Fruit fly (Drosophila melanogaster) whole organism, wandering third instar larva: ENCODE results near the gene sit.

Experiments used
- Abd-B ChIP-seq: fragments of >200 bp; optimal IDR thresholded peaks from 2 replicates; lab custom pipeline; 2017; ENCODE audit warnings: missing biosample characterization, missing genetic modification characterization
- CG32264 ChIP-seq: fragments of 200-800 bp; sonication (Bioruptor generic); optimal IDR thresholded peaks from 2 replicates; lab custom pipeline; 2016; ENCODE audit warnings: missing biosample characterization, missing genetic modification characterization
- CG9705 ChIP-seq: fragments of 200-800 bp; sonication (Bioruptor generic); optimal IDR thresholded peaks from 2 replicates; lab custom pipeline; 2018; ENCODE audit warnings: missing biosample characterization, mild to moderate bottlenecking, missing genetic modification characterization
- CrebA ChIP-seq: fragments of 200-800 bp; sonication (Bioruptor generic); optimal IDR thresholded peaks from 2 replicates; lab custom pipeline; 2016; ENCODE audit warnings: missing biosample characterization, mild to moderate bottlenecking, missing genetic modification characterization, borderline replicate concordance
- Dfd ChIP-seq: fragments of >200 bp; optimal IDR thresholded peaks from 2 replicates; lab custom pipeline; 2017; ENCODE audit warnings: missing biosample characterization, missing genetic modification characterization
- Dif ChIP-seq: fragments of 200-275, 200-300 bp; sonication (Bioruptor generic); optimal IDR thresholded peaks from 2 replicates; lab custom pipeline; 2018; ENCODE audit warnings: missing biosample characterization, missing genetic modification characterization; ENCODE audit not compliant: partially characterized antibody
- GATAd ChIP-seq: sonication (Bioruptor generic); optimal IDR thresholded peaks from 2 replicates; lab custom pipeline; 2016; ENCODE audit warnings: missing biosample characterization, missing genetic modification characterization
- HLH106 ChIP-seq: fragments of 200-800 bp; optimal IDR thresholded peaks from 3 replicates; lab custom pipeline; 2019; ENCODE audit warnings: missing biosample characterization, mild to moderate bottlenecking, missing genetic modification characterization, moderate library complexity
- Hnf4 ChIP-seq: fragments of 200-800 bp; sonication (Bioruptor generic); optimal IDR thresholded peaks from 2 replicates; lab custom pipeline; 2016; ENCODE audit warnings: missing biosample characterization, mild to moderate bottlenecking, missing genetic modification characterization
- Hr78 ChIP-seq: fragments of >200 bp; optimal IDR thresholded peaks from 2 replicates; lab custom pipeline; 2017; ENCODE audit warnings: missing biosample characterization, missing genetic modification characterization
- Hr83 ChIP-seq: fragments of 200-300 bp; sonication (Bioruptor generic); optimal IDR thresholded peaks from 2 replicates; lab custom pipeline; 2016; ENCODE audit warnings: missing biosample characterization, mild to moderate bottlenecking, missing genetic modification characterization, moderate library complexity; ENCODE audit not compliant: poor library complexity, severe bottlenecking
- Jra ChIP-seq: sonication (Bioruptor generic); optimal IDR thresholded peaks from 2 replicates; lab custom pipeline; 2016; ENCODE audit warnings: missing biosample characterization, missing genetic modification characterization
- Mio ChIP-seq: sonication (Bioruptor generic); optimal IDR thresholded peaks from 2 replicates; lab custom pipeline; 2016; ENCODE audit warnings: missing biosample characterization, missing genetic modification characterization
- Myc ChIP-seq: fragments of >200 bp; optimal IDR thresholded peaks from 2 replicates; lab custom pipeline; 2017
- N ChIP-seq: fragments of >200 bp; optimal IDR thresholded peaks from 2 replicates; lab custom pipeline; 2018; ENCODE audit warnings: missing biosample characterization, missing external identifiers, missing genetic modification characterization
- OdsH ChIP-seq: fragments of 200-800 bp; sonication (Bioruptor generic); optimal IDR thresholded peaks from 2 replicates; lab custom pipeline; 2016; ENCODE audit warnings: missing biosample characterization, mild to moderate bottlenecking, missing genetic modification characterization
- Rel ChIP-seq, 2 experiments: fragments of 200-800 bp; sonication (Bioruptor generic) in 1 of 2; optimal IDR thresholded peaks; 2 replicates in 1 of 2; 3 replicates in 1 of 2; lab custom pipeline; 2016 to 2019; ENCODE audit warnings: mild to moderate bottlenecking in 2 of 2, missing biosample characterization in 2 of 2, missing genetic modification characterization in 2 of 2, moderate library complexity in 1 of 2
- Sp1 ChIP-seq: fragments of 200-800 bp; sonication (Bioruptor generic); optimal IDR thresholded peaks from 3 replicates; lab custom pipeline; 2019; ENCODE audit warnings: missing biosample characterization, mild to moderate bottlenecking, missing genetic modification characterization, moderate library complexity
- Vsx2 ChIP-seq: fragments of 200-300, 225-300 bp; sonication (Bioruptor generic); optimal IDR thresholded peaks from 2 replicates; lab custom pipeline; 2018; ENCODE audit warnings: missing biosample characterization, missing genetic modification characterization; ENCODE audit not compliant: partially characterized antibody
- br ChIP-seq: fragments of 200-800 bp; sonication (Bioruptor generic); optimal IDR thresholded peaks from 2 replicates; lab custom pipeline; 2016; ENCODE audit warnings: missing biosample characterization, missing genetic modification characterization
- brk ChIP-seq: fragments of 200-800 bp; sonication (Bioruptor generic); optimal IDR thresholded peaks from 2 replicates; lab custom pipeline; 2016; ENCODE audit warnings: missing biosample characterization, mild to moderate bottlenecking, missing genetic modification characterization
- dl ChIP-seq, 2 experiments: fragments of 175-275, 200-275 bp in 1 of 2; fragments of 200-275 bp in 1 of 2; sonication (Bioruptor generic); optimal IDR thresholded peaks; lab custom pipeline; 2018; ENCODE audit warnings: mild to moderate bottlenecking in 2 of 2, missing biosample characterization in 2 of 2, missing genetic modification characterization in 2 of 2, moderate library complexity in 2 of 2; ENCODE audit not compliant: partially characterized antibody in 2 of 2, insufficient read depth in 1 of 2
- dmrt93B ChIP-seq: fragments of 200-800 bp; sonication (Bioruptor generic); optimal IDR thresholded peaks from 2 replicates; lab custom pipeline; 2018; ENCODE audit warnings: missing biosample characterization, mild to moderate bottlenecking, missing genetic modification characterization
- dsf ChIP-seq: sonication (Bioruptor generic); optimal IDR thresholded peaks from 2 replicates; lab custom pipeline; 2016; ENCODE audit warnings: missing biosample characterization, missing genetic modification characterization, borderline replicate concordance
- ey ChIP-seq: fragments of 200-800 bp; sonication (Bioruptor generic); optimal IDR thresholded peaks from 2 replicates; lab custom pipeline; 2016; ENCODE audit warnings: missing biosample characterization, missing genetic modification characterization
- foxo ChIP-seq, 2 experiments: fragments of 200-800 bp; sonication (Bioruptor generic); optimal IDR thresholded peaks; 2 replicates in 1 of 2; 3 replicates in 1 of 2; lab custom pipeline; 2016 to 2017; ENCODE audit warnings: missing biosample characterization in 2 of 2, missing genetic modification characterization in 2 of 2
- fru ChIP-seq: fragments of 200-800 bp; sonication (Bioruptor generic); optimal IDR thresholded peaks from 3 replicates; lab custom pipeline; 2016; ENCODE audit warnings: missing biosample characterization, mild to moderate bottlenecking, missing genetic modification characterization
- h ChIP-seq: fragments of 200-800 bp; sonication (Bioruptor generic); optimal IDR thresholded peaks from 3 replicates; lab custom pipeline; 2016; ENCODE audit warnings: missing biosample characterization, mild to moderate bottlenecking, missing genetic modification characterization
- jim ChIP-seq: fragments of 175-275, 200-325 bp; sonication (Bioruptor generic); optimal IDR thresholded peaks from 2 replicates; lab custom pipeline; 2016; ENCODE audit warnings: missing biosample characterization, mild to moderate bottlenecking, missing genetic modification characterization
- lola ChIP-seq: fragments of >200 bp; optimal IDR thresholded peaks from 2 replicates; lab custom pipeline; 2017; ENCODE audit warnings: missing biosample characterization, missing genetic modification characterization
- pan ChIP-seq: fragments of >200 bp; optimal IDR thresholded peaks from 2 replicates; lab custom pipeline; 2017
- psq ChIP-seq: fragments of 200-800 bp; sonication (Bioruptor generic); optimal IDR thresholded peaks from 3 replicates; lab custom pipeline; 2017; ENCODE audit warnings: missing biosample characterization, mild to moderate bottlenecking, missing genetic modification characterization, moderate library complexity
- rgr ChIP-seq: fragments of 200-800 bp; sonication (Bioruptor generic); optimal IDR thresholded peaks from 3 replicates; lab custom pipeline; 2016; ENCODE audit warnings: missing biosample characterization, mild to moderate bottlenecking, missing genetic modification characterization
- sage ChIP-seq: fragments of 200-800 bp; sonication (Bioruptor generic); optimal IDR thresholded peaks from 2 replicates; lab custom pipeline; 2016; ENCODE audit warnings: missing biosample characterization, mild to moderate bottlenecking, missing genetic modification characterization
- sv ChIP-seq: fragments of 200-800 bp; sonication (Bioruptor generic); optimal IDR thresholded peaks from 3 replicates; lab custom pipeline; 2016; ENCODE audit warnings: missing biosample characterization, missing genetic modification characterization
- tai ChIP-seq: sonication (Bioruptor generic); optimal IDR thresholded peaks from 2 replicates; lab custom pipeline; 2016; ENCODE audit warnings: missing biosample characterization, missing genetic modification characterization
- usp ChIP-seq: fragments of >200 bp; optimal IDR thresholded peaks from 2 replicates; lab custom pipeline; 2017; ENCODE audit warnings: missing biosample characterization, missing genetic modification characterization
- woc ChIP-seq: sonication (Bioruptor generic); optimal IDR thresholded peaks from 2 replicates; lab custom pipeline; 2016; ENCODE audit warnings: missing biosample characterization, mild to moderate bottlenecking, missing genetic modification characterization

The sit gene

dm6 chr3R:22595293-22595868 is 33.0 kb upstream of the sit start:
- TF ChIP-seq Hr78 (GFP tag; lab: Kevin White, UChicago) (no peak), psq (GFP tag; lab: Kevin White, UChicago) (no peak), Jra (GFP tag; lab: Kevin White, UChicago) (no peak), pan (no peak), br (GFP tag; lab: Kevin White, UChicago) (no peak)

dm6 chr3R:22594257-22594656 is 31.9 kb upstream of the sit start:
- no peak for TF ChIP-seq OdsH (GFP tag; lab: Kevin White, UChicago)
- TF ChIP-seq Dif: no peak
- no peak for TF ChIP-seq Abd-B (GFP tag; lab: Kevin White, UChicago)
- no peak for TF ChIP-seq psq (GFP tag; lab: Kevin White, UChicago)

dm6 chr3R:22590668-22591275 is 28.4 kb upstream of the sit start:
- TF ChIP-seq dmrt93B (GFP tag; lab: Kevin White, UChicago): no peak
- no peak for TF ChIP-seq lola
- peak; percentile 49 for TF ChIP-seq br (GFP tag; lab: Kevin White, UChicago)
- no peak for TF ChIP-seq Rel (GFP tag; optimal IDR thresholded peaks at IDR 0.05; lab: Kevin White, UChicago)
- no peak for TF ChIP-seq Rel (tag; optimal IDR thresholded peaks at IDR 0.05; lab: Kevin White, UChicago)
- peak; percentile 10 for TF ChIP-seq ey (GFP tag; lab: Kevin White, UChicago)
- TF ChIP-seq N (GFP tag; lab: Kevin White, UChicago): no peak
- no peak for TF ChIP-seq CrebA (GFP tag; lab: Kevin White, UChicago)
- TF ChIP-seq GATAd (GFP tag; lab: Kevin White, UChicago): no peak
- peak; percentile 5 for TF ChIP-seq sv
- TF ChIP-seq jim (GFP tag; lab: Kevin White, UChicago): no peak
- no peak for TF ChIP-seq CG32264 (GFP tag; lab: Kevin White, UChicago)
- TF ChIP-seq dsf (GFP tag; lab: Kevin White, UChicago): no peak
- TF ChIP-seq Hr83 (GFP tag; lab: Kevin White, UChicago): no peak
- no peak for TF ChIP-seq Dif
- peak; percentile 7 for TF ChIP-seq rgr (GFP tag; lab: Kevin White, UChicago)
- TF ChIP-seq dl (GFP tag; optimal IDR thresholded peaks at IDR 0.05; lab: Kevin White, UChicago; ENCODE audit: insufficient read depth in 1 of 2, partially characterized antibody in 2 of 2): no peak
- no peak for TF ChIP-seq usp (GFP tag; lab: Kevin White, UChicago)
- no peak for TF ChIP-seq Vsx2
- no peak for TF ChIP-seq tai (GFP tag; lab: Kevin White, UChicago)
- TF ChIP-seq CG9705 (GFP tag; lab: Kevin White, UChicago): no peak
- peak; percentile 22 for TF ChIP-seq h (GFP tag; lab: Kevin White, UChicago)
- TF ChIP-seq psq (GFP tag; lab: Kevin White, UChicago): peak; percentile 26
- TF ChIP-seq Dfd (GFP tag; lab: Kevin White, UChicago): no peak
- no peak for TF ChIP-seq sage (GFP tag; lab: Kevin White, UChicago)
- peak; percentile 43 for TF ChIP-seq fru
- TF ChIP-seq pan: no peak
- no peak for TF ChIP-seq Mio (GFP tag; lab: Kevin White, UChicago)
- TF ChIP-seq HLH106 (tag; lab: Kevin White, UChicago): no peak
- TF ChIP-seq brk (GFP tag; lab: Kevin White, UChicago): no peak
- TF ChIP-seq Myc: no peak
- no peak for TF ChIP-seq Abd-B (GFP tag; lab: Kevin White, UChicago)
- TF ChIP-seq foxo (GFP tag; optimal IDR thresholded peaks at IDR 0.05; lab: Kevin White, UChicago): peak in 1 of 2 experiments; percentile 3
- TF ChIP-seq woc (GFP tag; lab: Kevin White, UChicago): peak; percentile 9
- no peak for TF ChIP-seq Hnf4 (GFP tag; lab: Kevin White, UChicago)
- no peak for TF ChIP-seq Sp1
- no peak for TF ChIP-seq Jra (GFP tag; lab: Kevin White, UChicago)
- no peak for TF ChIP-seq Hr78 (GFP tag; lab: Kevin White, UChicago)
- TF ChIP-seq OdsH (GFP tag; lab: Kevin White, UChicago): peak; percentile 33
